Fruit fly (Drosophila melanogaster): ENCODE measurements around the gene Orco.

DNA sequence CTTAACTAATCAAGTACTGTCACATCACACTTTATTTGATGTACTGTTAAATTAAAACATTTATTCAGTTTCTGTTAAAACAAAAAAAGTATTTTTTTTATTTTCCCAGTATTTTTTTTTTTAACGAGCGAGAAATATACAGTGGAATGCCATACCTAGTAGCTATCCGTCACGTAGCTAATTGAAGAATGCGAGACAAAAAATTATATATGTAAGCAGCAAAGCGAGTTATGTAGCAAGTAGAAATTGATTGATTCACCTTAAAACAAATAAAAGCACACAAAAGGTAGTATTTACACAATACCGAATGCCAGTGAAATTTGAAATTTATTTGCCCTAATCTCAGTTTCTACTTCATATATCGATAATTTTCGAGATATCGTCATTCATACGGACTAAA lies 26.5 kb upstream of the Orco start:
- TF ChIP-seq cnc (optimal IDR thresholded peaks at IDR 0.05) (no peak), ovo (GFP tag; optimal IDR thresholded peaks at IDR 0.05) (no peak), CG7101 (tag; optimal IDR thresholded peaks at IDR 0.05) (no peak), cic (GFP tag; optimal IDR thresholded peaks at IDR 0.05) (no peak), tj (GFP tag; optimal IDR thresholded peaks at IDR 0.05) (no peak), CG33017 (tag; optimal IDR thresholded peaks at IDR 0.05) (no peak), bab1 (GFP tag; optimal IDR thresholded peaks at IDR 0.05) (no peak), Hr96 (GFP tag; optimal IDR thresholded peaks at IDR 0.05) (no peak)
